Worm (Caenorhabditis elegans): ENCODE results near the gene C50C3.1.

- TF ChIP-seq egl-27 (tag; optimal IDR thresholded peaks at IDR 0.05), result no peak
- no peak for TF ChIP-seq F49E8.2 (tag; optimal IDR thresholded peaks at IDR 0.05; ENCODE audit: borderline replicate concordance)
- TF ChIP-seq mxl-2 (GFP tag; conservative IDR thresholded peaks at IDR 0.05), result no peak
- no peak for TF ChIP-seq pha-4 (GFP tag; IDR thresholded peaks at IDR 0.05)
- TF ChIP-seq pha-4 (tag; optimal IDR thresholded peaks at IDR 0.05), result no peak
- no peak for TF ChIP-seq lin-29 (GFP tag; IDR thresholded peaks at IDR 0.05)
- peak; percentile 55 for TF ChIP-seq pqm-1 (tag; optimal IDR thresholded peaks at IDR 0.05)
- TF ChIP-seq nhr-237 (tag; optimal IDR thresholded peaks at IDR 0.05), result no peak
- no peak for TF ChIP-seq unc-130 (GFP tag; optimal IDR thresholded peaks at IDR 0.05)
- TF ChIP-seq unc-39 (tag; optimal IDR thresholded peaks at IDR 0.05), result no peak
- TF ChIP-seq fos-1 (tag; optimal IDR thresholded peaks at IDR 0.05), result no peak
- no peak for TF ChIP-seq nhr-11 (tag; optimal IDR thresholded peaks at IDR 0.05)
- TF ChIP-seq lsy-2 (tag; optimal IDR thresholded peaks at IDR 0.05), result no peak
- no peak for TF ChIP-seq ces-1 (GFP tag; optimal IDR thresholded peaks at IDR 0.05)
- TF ChIP-seq F26F4.8 (GFP tag; conservative IDR thresholded peaks at IDR 0.05), result no peak
Measured at ce11 chrIII:8154423-8154822, 37.4 kb upstream of the C50C3.1 start.
